Fruit fly (Drosophila melanogaster): ENCODE data around the gene CG3306.

The CG3306 gene

dm6 chr3L:9601225-9601624 lies at the start of gene CG3306, which contains the start of gene CG3088:
Gene CG3306, plus strand, starts transcription at chr3L:9601523.
Gene CG3088, minus strand, starts transcription at chr3L:9601325.
- TF ChIP-seq toe (GFP tag; optimal IDR thresholded peaks at IDR 0.05) (no peak), CG14711 (tag; optimal IDR thresholded peaks at IDR 0.05) (no peak), CG11617 (GFP tag; optimal IDR thresholded peaks at IDR 0.05) (no peak), CG7101 (tag; optimal IDR thresholded peaks at IDR 0.05) (no peak), bab1 (GFP tag; optimal IDR thresholded peaks at IDR 0.05) (no peak), tj (GFP tag; optimal IDR thresholded peaks at IDR 0.05) (no peak), ovo (GFP tag; optimal IDR thresholded peaks at IDR 0.05) (no peak), CG1620 (GFP tag; optimal IDR thresholded peaks at IDR 0.05) (no peak), Clk (GFP tag; optimal IDR thresholded peaks at IDR 0.05) (no peak), kay (GFP tag; ENCODE audit: borderline replicate concordance) (no peak), Crg-1 (GFP tag; optimal IDR thresholded peaks at IDR 0.05) (no peak), pad (GFP tag; optimal IDR thresholded peaks at IDR 0.05) (no peak), CG33017 (tag; optimal IDR thresholded peaks at IDR 0.05) (no peak), cic (GFP tag; optimal IDR thresholded peaks at IDR 0.05) (no peak), Hr96 (GFP tag; optimal IDR thresholded peaks at IDR 0.05) (no peak), Mnt (GFP tag; optimal IDR thresholded peaks at IDR 0.05) (no peak), CG7045 (GFP tag; optimal IDR thresholded peaks at IDR 0.05) (no peak)

- TF ChIP-seq CG7045 (GFP tag; optimal IDR thresholded peaks at IDR 0.05) (no peak), ovo (GFP tag; optimal IDR thresholded peaks at IDR 0.05) (no peak), CG11617 (GFP tag; optimal IDR thresholded peaks at IDR 0.05) (no peak), CG5204 (GFP tag; optimal IDR thresholded peaks at IDR 0.05) (no peak), toe (GFP tag; optimal IDR thresholded peaks at IDR 0.05) (no peak), CG12768 (GFP tag; optimal IDR thresholded peaks at IDR 0.05) (peak; percentile 17), cnc (optimal IDR thresholded peaks at IDR 0.05) (no peak), kay (GFP tag; ENCODE audit: borderline replicate concordance) (no peak), bab1 (GFP tag; optimal IDR thresholded peaks at IDR 0.05) (peak; percentile 82), pad (GFP tag; optimal IDR thresholded peaks at IDR 0.05) (no peak), Hr96 (GFP tag; optimal IDR thresholded peaks at IDR 0.05) (no peak), CG7101 (tag; optimal IDR thresholded peaks at IDR 0.05) (no peak), tj (GFP tag; optimal IDR thresholded peaks at IDR 0.05) (peak; percentile 13), cic (GFP tag; optimal IDR thresholded peaks at IDR 0.05) (no peak), CG1620 (GFP tag; optimal IDR thresholded peaks at IDR 0.05) (no peak), CG14711 (tag; optimal IDR thresholded peaks at IDR 0.05) (no peak), Clk (GFP tag; optimal IDR thresholded peaks at IDR 0.05) (no peak), Crg-1 (GFP tag; optimal IDR thresholded peaks at IDR 0.05) (no peak), CG33017 (tag; optimal IDR thresholded peaks at IDR 0.05) (no peak)
Observed at dm6 chr3L:9552190-9552809, 49.0 kb upstream of the CG3306 start.

- no peak for TF ChIP-seq bab1 (GFP tag; optimal IDR thresholded peaks at IDR 0.05)
Observed at dm6 chr3L:9555004-9555403, 46.3 kb upstream of the CG3306 start.

dm6 chr3L:9556666-9557065 lies 44.7 kb upstream of the CG3306 start:
- TF ChIP-seq CG11617 (GFP tag; optimal IDR thresholded peaks at IDR 0.05) (no peak), Mnt (GFP tag; optimal IDR thresholded peaks at IDR 0.05) (no peak), CG7101 (tag; optimal IDR thresholded peaks at IDR 0.05) (no peak), kay (GFP tag; ENCODE audit: borderline replicate concordance) (no peak), toe (GFP tag; optimal IDR thresholded peaks at IDR 0.05) (no peak), cnc (optimal IDR thresholded peaks at IDR 0.05) (no peak), CG7045 (GFP tag; optimal IDR thresholded peaks at IDR 0.05) (no peak), cic (GFP tag; optimal IDR thresholded peaks at IDR 0.05) (no peak), ovo (GFP tag; optimal IDR thresholded peaks at IDR 0.05) (no peak), pad (GFP tag; optimal IDR thresholded peaks at IDR 0.05) (no peak), CG14711 (tag; optimal IDR thresholded peaks at IDR 0.05) (no peak), CG5204 (GFP tag; optimal IDR thresholded peaks at IDR 0.05) (no peak), bab1 (GFP tag; optimal IDR thresholded peaks at IDR 0.05) (no peak), Hr96 (GFP tag; optimal IDR thresholded peaks at IDR 0.05) (no peak), CG1620 (GFP tag; optimal IDR thresholded peaks at IDR 0.05) (no peak), Crg-1 (GFP tag; optimal IDR thresholded peaks at IDR 0.05) (no peak)

- TF ChIP-seq cnc (optimal IDR thresholded peaks at IDR 0.05) (no peak), Clk (GFP tag; optimal IDR thresholded peaks at IDR 0.05) (no peak)
Observed at dm6 chr3L:9559040-9559439, 42.3 kb upstream of the CG3306 start.

- TF ChIP-seq pad (GFP tag; optimal IDR thresholded peaks at IDR 0.05) (no peak), Crg-1 (GFP tag; optimal IDR thresholded peaks at IDR 0.05) (no peak), tj (GFP tag; optimal IDR thresholded peaks at IDR 0.05) (no peak), bab1 (GFP tag; optimal IDR thresholded peaks at IDR 0.05) (no peak), CG12768 (GFP tag; optimal IDR thresholded peaks at IDR 0.05) (no peak), CG5204 (GFP tag; optimal IDR thresholded peaks at IDR 0.05) (no peak), cnc (optimal IDR thresholded peaks at IDR 0.05) (no peak), kay (GFP tag; ENCODE audit: borderline replicate concordance) (no peak), CG33017 (tag; optimal IDR thresholded peaks at IDR 0.05) (no peak), CG14711 (tag; optimal IDR thresholded peaks at IDR 0.05) (no peak), Mnt (GFP tag; optimal IDR thresholded peaks at IDR 0.05) (no peak), CG7045 (GFP tag; optimal IDR thresholded peaks at IDR 0.05) (no peak), cic (GFP tag; optimal IDR thresholded peaks at IDR 0.05) (no peak), Clk (GFP tag; optimal IDR thresholded peaks at IDR 0.05) (no peak), CG7101 (tag; optimal IDR thresholded peaks at IDR 0.05) (no peak), ovo (GFP tag; optimal IDR thresholded peaks at IDR 0.05) (no peak), CG11617 (GFP tag; optimal IDR thresholded peaks at IDR 0.05) (no peak), Hr96 (GFP tag; optimal IDR thresholded peaks at IDR 0.05) (no peak), toe (GFP tag; optimal IDR thresholded peaks at IDR 0.05) (no peak)
Observed at dm6 chr3L:9566849-9567248, 34.5 kb upstream of the CG3306 start.

Measured in whole organism, adult.